Fruit fly (Drosophila melanogaster) ovary, adult (tissue): ENCODE measurements around the gene Sarm.
A peak's percentile ranks its signal among the peaks of the same experiment; 100 is the strongest.

Source experiments
- CG17801 ChIP-seq: fragments of 200-800 bp; optimal IDR thresholded peaks from 2 replicates; lab custom pipeline; 2019; ENCODE audit warnings: missing biosample characterization, mild to moderate bottlenecking, missing genetic modification characterization, moderate library complexity; ENCODE audit not compliant: partially characterized antibody

Sarm gene

DNA sequence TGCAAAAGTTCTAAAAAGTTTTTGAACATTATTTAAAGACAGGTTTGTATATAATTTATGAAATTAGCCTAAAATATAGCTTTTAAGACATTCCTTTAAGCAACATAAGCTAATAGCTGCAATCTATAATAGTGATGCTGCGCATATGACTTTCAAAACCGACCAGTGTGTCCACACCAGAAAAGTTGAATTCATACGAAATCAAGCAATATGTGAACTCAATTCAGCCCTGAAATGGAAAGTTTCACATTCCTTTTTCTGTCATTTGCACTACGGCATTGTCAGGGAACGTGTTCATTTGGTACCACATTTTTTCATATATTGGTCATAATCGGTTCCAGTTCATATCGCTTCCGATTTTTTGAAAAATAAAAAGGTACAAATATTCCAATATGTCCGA lies 45.2 kb downstream of the Sarm start, which contains the start of gene fan:
Gene fan, plus strand, starts transcription at position 247 of the 400 bp plus-strand sequence.
- TF ChIP-seq CG17801 (GFP tag; lab: Kevin White, UChicago), result no peak

DNA sequence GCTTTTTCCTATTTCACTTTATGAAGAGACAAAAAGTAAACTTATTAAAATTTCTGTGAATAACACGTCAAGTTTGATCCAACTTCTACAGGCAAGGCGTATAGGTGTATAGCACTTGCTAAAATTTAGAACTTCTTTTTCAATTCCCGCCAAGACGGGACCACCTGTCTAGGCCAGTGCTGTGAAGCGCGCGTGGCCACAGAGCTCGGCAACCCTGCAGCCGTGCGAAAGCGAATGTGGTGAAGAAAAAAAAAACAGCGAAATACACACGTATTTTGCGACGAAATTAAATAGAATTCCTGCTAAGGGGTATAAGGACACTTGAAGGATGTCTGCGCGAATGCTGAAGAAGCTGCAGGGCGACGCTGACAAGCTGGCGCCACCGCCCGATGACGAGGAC lies 46.5 kb downstream of the Sarm start, which contains the start of gene Nulp1:
Gene Nulp1, plus strand, starts transcription at position 198 of the 400 bp plus-strand sequence.
- TF ChIP-seq CG17801 (GFP tag; lab: Kevin White, UChicago), result no peak

DNA sequence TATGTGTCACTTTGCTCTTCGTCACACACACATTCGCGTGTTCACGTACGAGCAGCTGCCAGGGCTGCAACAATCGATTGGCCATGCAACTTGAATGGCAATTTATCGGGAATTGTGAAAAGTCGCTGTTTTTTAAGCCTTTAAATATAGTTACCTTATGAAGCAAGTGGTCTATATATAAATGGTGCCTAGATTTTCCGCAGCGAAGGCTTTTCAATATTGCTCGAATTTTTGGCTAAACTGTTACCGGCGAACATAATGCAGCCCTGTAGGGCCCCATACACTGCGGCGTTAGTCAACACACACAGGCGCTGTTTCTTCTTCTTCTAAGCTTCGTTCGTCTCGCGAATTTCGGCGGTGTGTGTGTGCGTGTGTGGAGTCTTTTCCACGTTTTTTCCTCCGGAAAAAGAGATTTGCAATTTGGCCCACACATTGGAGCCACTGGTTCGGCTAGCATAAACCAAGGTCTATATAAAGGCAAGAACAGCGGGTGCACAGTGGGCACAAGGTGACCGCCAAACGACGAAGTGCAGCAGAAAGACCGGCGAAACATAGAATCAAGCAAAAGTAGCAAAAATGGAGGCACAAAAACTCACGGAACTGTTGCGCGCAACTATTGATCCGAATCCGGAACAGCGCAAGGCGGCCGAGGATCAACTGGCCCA lies 52.3 kb downstream of the Sarm start, which contains the start of the genes Arp3 and msk:
Gene Arp3, minus strand, starts transcription at position 39 of the 665 bp plus-strand sequence.
Gene msk, plus strand, starts transcription at position 316 of the 665 bp plus-strand sequence.
- peak; percentile 81 for TF ChIP-seq CG17801 (GFP tag; lab: Kevin White, UChicago)

dm6 chr3L:8116809-8117208 lies 53.1 kb downstream of the Sarm start:
- no peak for TF ChIP-seq CG17801 (GFP tag; lab: Kevin White, UChicago)

DNA sequence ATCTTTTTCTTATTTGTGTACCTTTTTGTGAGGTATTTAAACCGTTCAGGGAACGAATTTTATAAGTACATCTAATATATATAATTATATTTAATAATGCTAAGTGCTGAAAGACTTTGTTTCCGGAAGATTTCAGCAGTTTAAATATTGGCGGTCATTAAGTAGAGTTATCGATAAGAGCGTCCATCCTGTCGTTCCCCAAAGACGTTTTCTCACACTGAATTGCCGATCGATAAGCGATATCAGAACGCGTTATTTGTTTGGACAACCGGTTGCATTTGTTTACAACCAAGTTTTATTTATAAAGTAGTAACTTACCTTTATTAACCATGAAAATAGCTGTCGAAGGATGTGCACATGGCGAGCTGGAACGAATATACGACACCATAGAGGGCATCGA lies 57.9 kb downstream of the Sarm start, which contains the start of gene ldbr:
Gene ldbr, plus strand, starts transcription at position 238 of the 400 bp plus-strand sequence.
- TF ChIP-seq CG17801 (GFP tag; lab: Kevin White, UChicago), result peak; percentile 34

DNA sequence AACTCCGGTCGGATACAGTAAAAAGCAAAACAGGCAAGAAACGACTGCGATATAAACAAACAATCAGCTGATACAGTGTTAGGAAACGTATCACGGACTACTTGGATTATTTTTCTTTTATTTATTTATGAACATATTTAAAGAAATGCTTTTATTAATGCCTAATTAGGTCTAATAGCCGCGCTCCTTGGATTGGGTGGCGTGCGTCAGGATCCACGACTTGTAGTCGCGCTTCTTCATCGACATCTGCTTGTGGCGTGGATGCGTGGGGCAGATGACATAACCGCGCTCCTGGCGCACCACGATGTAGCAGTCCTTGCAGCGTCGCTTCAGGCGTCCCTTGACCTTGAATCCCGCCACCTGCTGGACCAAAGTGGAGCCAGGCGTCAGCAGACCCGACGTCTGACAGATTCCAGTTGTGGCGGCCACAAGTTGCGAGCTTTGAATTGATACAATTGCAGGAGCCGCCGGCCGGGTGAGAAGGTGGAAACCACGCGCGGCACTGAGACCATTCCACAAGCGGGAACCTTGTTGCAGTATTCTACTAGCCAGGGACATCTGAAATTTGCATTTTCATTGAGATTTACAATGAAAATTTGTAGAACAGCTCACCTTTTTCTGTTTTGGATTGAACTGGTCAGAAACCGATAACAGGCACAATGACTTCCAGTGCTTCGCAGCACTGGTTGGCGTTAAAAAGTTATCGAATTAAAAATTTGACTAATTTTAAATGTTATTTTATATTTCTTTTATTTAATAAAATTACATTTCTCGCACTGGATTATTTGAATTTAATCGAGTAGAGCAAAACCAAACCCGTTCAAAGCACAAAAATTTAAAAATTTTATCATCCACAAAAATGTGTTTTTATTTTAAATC lies 61.0 kb downstream of the Sarm start, which contains the start of the genes CG7550 and mRpL36:
Gene CG7550, minus strand, starts transcription at position 51 of the 879 bp plus-strand sequence.
Gene mRpL36, minus strand, starts transcription at position 652 of the 879 bp plus-strand sequence.
- TF ChIP-seq CG17801 (GFP tag; lab: Kevin White, UChicago), result no peak

dm6 chr3L:8127712-8128210 lies 64.1 kb downstream of the Sarm start, which contains the start of the genes Cds and Uba2:
TSS of gene Cds (plus strand) at chr3L:8127762.
TSS of gene Uba2 (minus strand) at chr3L:8127818.
- peak; percentile 96 for TF ChIP-seq CG17801 (GFP tag; lab: Kevin White, UChicago)

- TF ChIP-seq CG17801 (GFP tag; lab: Kevin White, UChicago), result peak; percentile 27
Measured at dm6 chr3L:8128396-8129050, 64.8 kb downstream of the Sarm start.

DNA sequence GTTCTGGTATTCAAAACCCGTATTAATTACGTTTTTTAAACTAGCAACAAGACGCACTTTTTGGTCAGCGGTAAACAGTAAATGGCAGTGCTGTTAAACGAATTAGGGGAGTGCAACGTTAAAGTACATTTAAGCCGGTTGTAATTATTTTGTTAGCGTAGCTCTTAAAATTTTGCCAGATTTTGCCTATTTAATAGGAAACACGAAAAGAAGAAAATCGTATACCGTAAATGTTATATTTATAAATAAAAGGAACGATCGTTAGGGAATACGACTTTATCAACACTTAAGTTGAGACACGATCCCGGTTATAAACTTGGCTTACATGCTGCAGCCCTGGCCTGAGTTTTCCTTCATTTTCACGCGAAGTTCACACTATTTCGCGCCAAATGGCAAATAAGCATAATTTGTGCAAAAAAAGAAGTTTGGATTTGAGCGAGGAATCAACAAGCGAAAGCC lies 73.8 kb downstream of the Sarm start, which contains the start of the genes Setx and mus301:
Gene Setx, minus strand, starts transcription at position 51 of the 459 bp plus-strand sequence.
Gene mus301, plus strand, starts transcription at position 361 of the 459 bp plus-strand sequence.
- peak; percentile 64 for TF ChIP-seq CG17801 (GFP tag; lab: Kevin White, UChicago)

DNA sequence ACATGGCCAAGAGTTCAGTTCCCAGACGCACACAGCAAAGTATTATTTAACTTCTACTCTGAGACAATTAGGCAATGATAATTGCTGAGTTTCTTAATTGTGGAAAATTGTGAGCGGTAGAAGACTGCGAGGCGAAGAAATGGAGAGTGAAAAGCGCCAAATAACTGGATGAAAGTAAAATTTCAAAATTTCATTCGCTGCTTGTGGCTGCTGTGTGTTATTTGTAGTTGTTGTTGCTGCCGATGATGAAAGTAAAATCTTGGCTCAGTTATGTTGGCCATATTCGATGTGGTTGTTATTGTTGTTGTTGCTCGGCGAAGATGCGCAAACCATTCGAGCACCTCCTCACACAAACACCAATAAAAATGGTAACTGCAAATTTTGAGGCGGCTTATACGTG lies 86.6 kb downstream of the Sarm start:
- no peak for TF ChIP-seq CG17801 (GFP tag; lab: Kevin White, UChicago)

DNA sequence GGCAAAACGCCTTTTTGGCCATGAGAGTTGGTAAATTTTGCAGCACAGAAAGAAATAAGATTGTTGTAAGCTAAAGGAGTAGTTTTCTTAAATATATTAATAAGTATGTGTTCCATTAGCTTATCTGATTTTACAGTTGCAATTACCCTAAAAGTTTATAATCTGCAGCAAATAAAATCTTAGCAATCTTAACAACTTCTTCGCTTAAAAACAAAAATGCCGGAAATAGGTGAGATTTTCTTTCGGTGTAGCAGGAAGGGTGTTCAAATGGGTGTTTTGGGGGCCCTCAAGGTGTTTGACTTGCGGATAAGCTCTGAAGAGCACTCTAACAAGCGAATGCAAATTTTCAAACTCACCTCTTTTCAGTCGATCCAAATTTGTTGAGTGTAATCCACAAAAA lies 87.1 kb downstream of the Sarm start:
- TF ChIP-seq CG17801 (GFP tag; lab: Kevin White, UChicago), result no peak

dm6 chr3L:8151727-8152199 lies 88.1 kb downstream of the Sarm start, which contains the start of gene CG13676:
TSS of gene CG13676 (minus strand) at chr3L:8151813.
- no peak for TF ChIP-seq CG17801 (GFP tag; lab: Kevin White, UChicago)

dm6 chr3L:8153206-8153996 lies 89.7 kb downstream of the Sarm start:
- TF ChIP-seq CG17801 (GFP tag; lab: Kevin White, UChicago), result no peak
